Fruit fly (Drosophila melanogaster): ENCODE measurements around the gene Oamb.

DNA sequence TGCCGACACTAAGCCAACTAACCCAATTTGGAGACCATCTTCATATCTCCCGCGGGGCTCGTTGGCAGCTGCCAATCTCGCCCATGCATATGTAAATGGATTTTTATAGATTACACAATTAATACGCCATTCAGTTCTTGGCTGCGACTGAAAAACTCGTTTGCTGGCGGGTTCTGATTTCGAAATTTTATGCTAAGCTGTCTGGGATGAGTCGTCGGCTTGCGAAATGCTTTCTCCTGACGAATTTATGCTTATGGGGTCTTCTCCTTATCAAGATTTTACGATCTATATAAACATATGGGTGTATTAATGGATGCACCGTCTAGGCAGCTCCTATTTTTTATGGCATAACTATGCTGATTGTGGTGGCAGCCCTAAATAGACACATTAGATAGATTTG, 24.6 kb upstream of the Oamb start, which contains the start of gene CG17267:
- TF ChIP-seq N (GFP tag; optimal IDR thresholded peaks at IDR 0.05) (no peak), Vsx2 (GFP tag; optimal IDR thresholded peaks at IDR 0.05; ENCODE audit: partially characterized antibody) (no peak), usp (GFP tag; optimal IDR thresholded peaks at IDR 0.05) (no peak), Myc (optimal IDR thresholded peaks at IDR 0.05) (no peak), h (GFP tag; optimal IDR thresholded peaks at IDR 0.05) (no peak), psq (GFP tag; optimal IDR thresholded peaks at IDR 0.05) (no peak), Dif (GFP tag; optimal IDR thresholded peaks at IDR 0.05; ENCODE audit: partially characterized antibody) (no peak), Hr83 (GFP tag; optimal IDR thresholded peaks at IDR 0.05; ENCODE audit: poor library complexity, severe bottlenecking) (no peak), GATAd (GFP tag; optimal IDR thresholded peaks at IDR 0.05) (no peak), rgr (GFP tag; optimal IDR thresholded peaks at IDR 0.05) (no peak), OdsH (GFP tag; optimal IDR thresholded peaks at IDR 0.05) (no peak), fru (GFP tag; optimal IDR thresholded peaks at IDR 0.05) (no peak)

All from whole organism, wandering third instar larva.